Worm (Caenorhabditis elegans) whole organism, L4 larva: Measurements from ENCODE around the gene str-217.

Source experiments
- T26A8.4 ChIP-seq: fragments of 200-800 bp; sonication (Bioruptor generic); IDR thresholded peaks from 2 replicates; pipeline ENCODE4 v1.3.6; 2022; ENCODE audit warnings: missing genetic modification characterization, missing compliant biosample characterization
- Y105C5A.15 ChIP-seq: fragments of 200-800 bp; sonication (Bioruptor generic); IDR thresholded peaks from 2 replicates; pipeline ENCODE4 v1.3.6; 2022; ENCODE audit warnings: missing genetic modification characterization, missing compliant biosample characterization
- aha-1 ChIP-seq: fragments of 150-350 bp; peaks from one replicate; lab custom pipeline; 2014; ENCODE audit warnings: missing biosample characterization, missing genetic modification characterization
- arid-1 ChIP-seq: fragments of 200-800 bp; sonication (Bioruptor generic); conservative IDR thresholded peaks from 2 replicates; pipeline ENCODE4 v1.3.6; 2022; ENCODE audit warnings: missing genetic modification reagents, missing genetic modification characterization, missing compliant biosample characterization
- ceh-28 ChIP-seq: fragments of 150-350 bp; optimal IDR thresholded peaks from 2 replicates; lab custom pipeline; 2014; ENCODE audit warnings: missing biosample characterization, missing genetic modification reagents, missing genetic modification characterization
- fkh-10 ChIP-seq: fragments of 150-350 bp; optimal IDR thresholded peaks from 2 replicates; lab custom pipeline; 2014; ENCODE audit warnings: missing biosample characterization, missing genetic modification reagents, missing genetic modification characterization
- jun-1 ChIP-seq: fragments of 150-350 bp; optimal IDR thresholded peaks from 2 replicates; lab custom pipeline; 2014; ENCODE audit warnings: missing biosample characterization, missing genetic modification reagents, missing genetic modification characterization
- nhr-10 ChIP-seq: fragments of 150-350 bp; optimal IDR thresholded peaks from 2 replicates; lab custom pipeline; 2014; ENCODE audit warnings: missing biosample characterization, missing genetic modification characterization
- vab-7 ChIP-seq: fragments of 200-800 bp; sonication (Bioruptor generic); IDR thresholded peaks from 2 replicates; pipeline ENCODE4 v1.3.6; 2022; ENCODE audit warnings: missing genetic modification reagents, missing genetic modification characterization, missing compliant biosample characterization
- zag-1 ChIP-seq: fragments of 150-350 bp; optimal IDR thresholded peaks from 2 replicates; lab custom pipeline; 2014; ENCODE audit warnings: missing biosample characterization, missing genetic modification characterization

DNA sequence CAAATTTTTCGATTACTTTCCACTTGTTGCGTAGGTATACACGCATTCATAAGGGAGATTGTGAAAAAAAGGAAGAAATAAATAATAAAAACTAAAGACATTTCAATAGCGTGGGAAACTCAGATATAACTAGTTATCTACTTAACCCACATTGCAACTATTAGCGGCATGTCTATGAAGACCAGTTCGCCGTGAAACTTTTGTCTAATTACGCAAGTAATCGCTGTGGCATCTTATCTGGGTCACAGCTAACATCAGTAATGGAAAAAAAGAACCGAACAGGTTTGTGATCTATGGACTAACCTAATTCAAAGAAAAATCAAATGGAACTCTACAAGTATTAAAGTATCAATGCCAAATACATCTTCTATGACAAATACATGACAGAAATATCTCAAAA is 13.1 kb upstream of the str-217 start, which contains the start of gene clec-241:
- TF ChIP-seq nhr-10 (tag; lab: Kevin White, UChicago), result no peak
- TF ChIP-seq vab-7 (GFP tag; lab: Robert Waterston, UW), result no peak
- TF ChIP-seq aha-1 (tag; lab: Kevin White, UChicago), result no peak
- TF ChIP-seq Y105C5A.15 (GFP tag; lab: Robert Waterston, UW), result no peak
- TF ChIP-seq ceh-28 (tag; lab: Kevin White, UChicago), result no peak
- no peak for TF ChIP-seq fkh-10
- TF ChIP-seq jun-1 (tag; lab: Kevin White, UChicago), result no peak
- TF ChIP-seq zag-1 (tag; lab: Kevin White, UChicago), result no peak
- TF ChIP-seq arid-1 (GFP tag; lab: Robert Waterston, UW), result no peak
- TF ChIP-seq T26A8.4 (GFP tag; lab: Robert Waterston, UW), result no peak
